Fruit fly (Drosophila melanogaster) whole organism, adult: ENCODE results near the gene Pstk.

Source experiments
- CG11617 ChIP-seq: fragments of 200-800 bp; sonication (Bioruptor generic); optimal IDR thresholded peaks from 2 replicates; lab custom pipeline; 2017; ENCODE audit warnings: mild to moderate bottlenecking, missing biosample characterization, missing genetic modification reagents, missing genetic modification characterization
- CG12768 ChIP-seq: fragments of 200-800 bp; sonication (Bioruptor generic); optimal IDR thresholded peaks from 2 replicates; lab custom pipeline; 2017; ENCODE audit warnings: missing biosample characterization, missing genetic modification characterization, mild to moderate bottlenecking, moderate library complexity, missing genetic modification reagents
- CG14711 ChIP-seq: fragments of 200-800 bp; sonication (Bioruptor generic); optimal IDR thresholded peaks from 2 replicates; lab custom pipeline; 2018; ENCODE audit warnings: missing biosample characterization, mild to moderate bottlenecking, missing genetic modification characterization, moderate library complexity
- CG1620 ChIP-seq: fragments of 200-800 bp; sonication (Bioruptor generic); optimal IDR thresholded peaks from 2 replicates; lab custom pipeline; 2016; ENCODE audit warnings: missing biosample characterization, missing genetic modification characterization
- CG33017 ChIP-seq: fragments of 200-800 bp; sonication (Bioruptor generic); optimal IDR thresholded peaks from 2 replicates; lab custom pipeline; 2018; ENCODE audit warnings: missing biosample characterization, mild to moderate bottlenecking, missing genetic modification characterization, moderate library complexity
- CG5204 ChIP-seq: fragments of 200-800 bp; sonication (Bioruptor generic); optimal IDR thresholded peaks from 2 replicates; lab custom pipeline; 2016; ENCODE audit warnings: missing biosample characterization, missing genetic modification characterization
- CG7045 ChIP-seq: fragments of 200-800 bp; sonication (Bioruptor generic); optimal IDR thresholded peaks from 2 replicates; lab custom pipeline; 2017; ENCODE audit warnings: missing biosample characterization, mild to moderate bottlenecking, missing genetic modification characterization
- CG7101 ChIP-seq: fragments of 200-800 bp; sonication (Bioruptor generic); optimal IDR thresholded peaks from 2 replicates; lab custom pipeline; 2018; ENCODE audit warnings: missing biosample characterization, mild to moderate bottlenecking, missing genetic modification characterization, moderate library complexity
- Clk ChIP-seq: fragments of 200-800 bp; sonication (Bioruptor generic); optimal IDR thresholded peaks from 2 replicates; lab custom pipeline; 2017; ENCODE audit warnings: missing biosample characterization, missing genetic modification characterization
- Crg-1 ChIP-seq: fragments of 200-800 bp; sonication (Bioruptor generic); optimal IDR thresholded peaks from 2 replicates; lab custom pipeline; 2016; ENCODE audit warnings: missing biosample characterization, missing genetic modification characterization
- Hr96 ChIP-seq: fragments of 200-800 bp; sonication (Bioruptor generic); optimal IDR thresholded peaks from 2 replicates; lab custom pipeline; 2016; ENCODE audit warnings: missing biosample characterization, missing genetic modification characterization
- Mnt ChIP-seq: fragments of 200-800 bp; sonication (Bioruptor generic); optimal IDR thresholded peaks from 2 replicates; lab custom pipeline; 2016; ENCODE audit warnings: missing biosample characterization, mild to moderate bottlenecking, missing genetic modification characterization
- bab1 ChIP-seq: fragments of 200-800 bp; sonication (Bioruptor generic); optimal IDR thresholded peaks from 3 replicates; lab custom pipeline; 2019; ENCODE audit warnings: missing biosample characterization, mild to moderate bottlenecking, missing genetic modification characterization, moderate library complexity
- cic ChIP-seq: fragments of 200-800 bp; sonication (Bioruptor generic); optimal IDR thresholded peaks from 2 replicates; lab custom pipeline; 2017; ENCODE audit warnings: missing biosample characterization, mild to moderate bottlenecking, missing genetic modification characterization, moderate library complexity
- cnc ChIP-seq, 2 experiments: fragments of >200 bp; optimal IDR thresholded peaks; 2 replicates each; lab custom pipeline; 2017
- kay ChIP-seq: fragments of 200-800 bp; sonication (Bioruptor generic); peaks from one replicate; lab custom pipeline; 2016; ENCODE audit warnings: missing biosample characterization, missing genetic modification characterization, borderline replicate concordance
- ovo ChIP-seq: fragments of 200-800 bp; sonication (Bioruptor generic); optimal IDR thresholded peaks from 2 replicates; lab custom pipeline; 2016; ENCODE audit warnings: missing biosample characterization, missing genetic modification characterization
- pad ChIP-seq: fragments of 200-800 bp; sonication (Bioruptor generic); optimal IDR thresholded peaks from 3 replicates; lab custom pipeline; 2017; ENCODE audit warnings: missing biosample characterization, missing genetic modification characterization, mild to moderate bottlenecking, moderate library complexity, missing genetic modification reagents
- tj ChIP-seq: fragments of 200-800 bp; sonication (Bioruptor generic); optimal IDR thresholded peaks from 3 replicates; lab custom pipeline; 2017; ENCODE audit warnings: missing biosample characterization, mild to moderate bottlenecking, missing genetic modification characterization, moderate library complexity
- toe ChIP-seq: fragments of 200-800 bp; sonication (Bioruptor generic); optimal IDR thresholded peaks from 2 replicates; lab custom pipeline; 2016; ENCODE audit warnings: missing biosample characterization, missing genetic modification characterization

The Pstk gene

DNA sequence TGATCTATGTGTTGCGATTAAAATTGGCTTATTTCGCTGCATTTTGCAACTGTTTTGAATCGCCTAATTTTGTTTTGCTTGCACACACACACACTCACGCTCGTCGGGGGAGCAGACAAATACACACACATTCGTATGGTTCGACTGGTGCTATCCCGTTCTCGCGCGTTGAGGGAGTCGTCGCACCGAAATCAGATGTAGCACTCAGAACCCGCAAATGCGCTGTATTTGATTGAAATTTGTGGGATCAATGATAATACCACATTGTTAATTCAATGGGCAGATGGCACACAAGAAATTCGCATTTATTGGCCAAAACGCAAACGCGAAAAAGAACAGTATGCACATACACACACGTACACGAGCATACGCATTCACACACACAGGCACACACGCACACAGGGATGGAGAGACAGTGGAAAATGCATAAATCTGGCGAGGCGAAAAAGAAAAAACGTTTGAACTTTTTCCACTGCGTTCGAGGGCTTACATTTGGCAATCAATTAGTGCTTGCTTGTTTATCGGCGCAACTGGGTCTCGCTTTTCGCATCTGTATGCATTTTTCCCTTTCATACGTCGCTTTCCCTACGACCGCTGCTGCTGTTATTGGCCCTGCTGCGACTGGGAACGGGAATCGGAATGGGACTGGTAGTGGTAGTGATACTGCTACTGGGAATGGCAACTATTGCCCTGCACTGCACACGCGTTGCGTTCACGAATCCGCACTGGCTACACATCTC, 39.3 kb downstream of the Pstk start:
- TF ChIP-seq tj (peak; percentile 41), CG7101 (tag; lab: Kevin White, UChicago) (peak; percentile 30), Mnt (peak; percentile 26), CG11617 (peak; percentile 18), bab1 (GFP tag; lab: Kevin White, UChicago) (no peak), Hr96 (GFP tag; lab: Kevin White, UChicago) (peak; percentile 62), CG5204 (GFP tag; lab: Kevin White, UChicago) (no peak), pad (GFP tag; lab: Kevin White, UChicago) (peak; percentile 31), CG33017 (tag; lab: Kevin White, UChicago) (peak; percentile 2)

DNA sequence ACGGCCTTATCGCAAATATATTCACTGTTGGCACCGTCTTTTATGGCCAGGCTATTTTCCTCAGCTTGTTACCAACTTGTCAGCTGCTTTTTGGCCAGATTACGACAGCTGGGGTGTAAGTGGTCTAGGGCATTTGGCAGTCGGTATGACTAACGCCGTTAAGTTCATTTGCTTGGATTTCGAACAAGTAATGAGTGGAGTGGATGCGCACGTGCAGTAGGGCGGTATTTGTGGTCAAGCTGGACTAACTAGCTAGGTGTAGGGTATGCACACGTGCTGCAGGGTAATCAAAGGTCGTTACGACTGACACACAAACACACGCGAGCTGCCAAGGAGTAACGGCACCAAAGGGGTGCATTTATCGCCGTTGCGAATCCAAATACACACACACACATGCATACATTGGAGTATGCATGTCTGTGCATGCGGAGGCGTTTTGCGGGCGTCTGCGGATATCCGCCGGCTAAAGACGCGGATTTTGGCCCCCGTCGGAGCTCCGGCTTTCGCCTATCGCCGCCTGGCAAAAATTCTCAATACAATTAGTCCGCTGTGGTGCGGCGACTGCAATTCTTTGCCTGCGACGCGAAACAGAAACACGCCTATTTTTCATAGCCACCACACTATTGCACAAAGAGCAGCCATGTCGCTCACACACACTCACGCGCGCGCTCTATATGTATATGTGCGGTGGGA, 40.3 kb downstream of the Pstk start:
- TF ChIP-seq cic (GFP tag; lab: Kevin White, UChicago) (no peak), CG11617 (peak; percentile 27), cnc (optimal IDR thresholded peaks at IDR 0.05; lab: Kevin White, UChicago) (no peak), Mnt (peak; percentile 80), CG14711 (tag; lab: Kevin White, UChicago) (no peak), Clk (no peak), CG12768 (GFP tag; lab: Kevin White, UChicago) (peak; percentile 18), pad (GFP tag; lab: Kevin White, UChicago) (peak; percentile 95), CG7101 (tag; lab: Kevin White, UChicago) (no peak), CG1620 (GFP tag; lab: Kevin White, UChicago) (no peak), tj (peak; percentile 44), Crg-1 (no peak), toe (GFP tag; lab: Kevin White, UChicago) (no peak), bab1 (GFP tag; lab: Kevin White, UChicago) (no peak), Hr96 (GFP tag; lab: Kevin White, UChicago) (no peak), CG5204 (GFP tag; lab: Kevin White, UChicago) (no peak), CG33017 (tag; lab: Kevin White, UChicago) (no peak), CG7045 (GFP tag; lab: Kevin White, UChicago) (no peak), ovo (GFP tag; lab: Kevin White, UChicago) (peak; percentile 87), kay (no peak)

DNA sequence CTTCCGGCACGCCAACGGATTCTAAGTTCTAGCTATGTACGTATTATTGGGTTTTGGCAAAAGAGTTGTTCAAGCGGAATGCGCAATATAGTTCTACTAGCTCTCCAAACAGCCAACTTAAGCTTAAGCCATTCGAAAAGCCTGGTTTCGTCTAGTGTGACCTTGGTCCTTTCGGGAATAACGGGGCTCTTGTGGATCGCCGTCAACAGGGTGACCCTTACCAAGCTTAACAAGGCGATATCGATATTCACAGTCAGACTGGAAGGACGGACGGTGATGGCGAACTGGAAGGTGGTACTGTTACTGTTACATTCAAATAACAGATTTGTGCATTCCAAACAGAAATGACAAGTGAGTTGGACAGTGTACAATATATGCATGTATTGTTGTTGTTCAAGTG, 44.6 kb downstream of the Pstk start:
- peak; percentile 85 for TF ChIP-seq ovo (GFP tag; lab: Kevin White, UChicago)
- no peak for TF ChIP-seq Crg-1
- TF ChIP-seq CG5204 (GFP tag; lab: Kevin White, UChicago) = no peak
- TF ChIP-seq pad (GFP tag; lab: Kevin White, UChicago) = peak; percentile 10
- TF ChIP-seq CG12768 (GFP tag; lab: Kevin White, UChicago) = no peak
- no peak for TF ChIP-seq CG11617
- no peak for TF ChIP-seq cnc (optimal IDR thresholded peaks at IDR 0.05; lab: Kevin White, UChicago)
- TF ChIP-seq bab1 (GFP tag; lab: Kevin White, UChicago) = no peak
- no peak for TF ChIP-seq toe (GFP tag; lab: Kevin White, UChicago)
- no peak for TF ChIP-seq CG7045 (GFP tag; lab: Kevin White, UChicago)
- TF ChIP-seq Mnt = no peak
- TF ChIP-seq CG1620 (GFP tag; lab: Kevin White, UChicago) = no peak
